Worm (Caenorhabditis elegans): Measurements from ENCODE around the gene ZC239.13.

ce11 chrII:3234725-3235124 is 12.1 kb upstream of the ZC239.13 start, which contains the start of gene C17F4.8:
- TF ChIP-seq fkh-6 (tag; optimal IDR thresholded peaks at IDR 0.05) (no peak), hlh-15 (tag; optimal IDR thresholded peaks at IDR 0.05) (no peak), nhr-11 (tag; optimal IDR thresholded peaks at IDR 0.05) (no peak), hlh-6 (tag; optimal IDR thresholded peaks at IDR 0.05) (no peak), ztf-16 (tag; optimal IDR thresholded peaks at IDR 0.05) (no peak), T23F11.4 (GFP tag; optimal IDR thresholded peaks at IDR 0.05) (no peak), lim-6 (tag; optimal IDR thresholded peaks at IDR 0.05) (no peak), F13H6.1 (tag; optimal IDR thresholded peaks at IDR 0.05) (no peak), ets-4 (tag; optimal IDR thresholded peaks at IDR 0.05) (no peak), pros-1 (tag; optimal IDR thresholded peaks at IDR 0.05) (no peak), ceh-30 (tag; optimal IDR thresholded peaks at IDR 0.05) (no peak), dve-1 (tag; optimal IDR thresholded peaks at IDR 0.05) (no peak), unc-3 (GFP tag; conservative IDR thresholded peaks at IDR 0.05) (no peak), unc-3 (tag; optimal IDR thresholded peaks at IDR 0.05) (no peak)
